Worm (Caenorhabditis elegans) whole organism, young adult: ENCODE results near the gene F55G11.10.

Experiments used
- B0019.2 ChIP-seq: fragments of 200-800 bp; sonication (Bioruptor generic); conservative IDR thresholded peaks from 2 replicates; pipeline ENCODE4 v1.3.6; 2022; ENCODE audit warnings: missing genetic modification reagents, missing genetic modification characterization, missing compliant biosample characterization
- B0035.1 ChIP-seq: sonication (generic microtip); optimal IDR thresholded peaks from 2 replicates; lab custom pipeline; 2016; ENCODE audit warnings: missing genetic modification characterization, mild to moderate bottlenecking, missing compliant biosample characterization, missing genotype, missing genetic modification reagents
- C17E4.6 ChIP-seq: fragments of 200-800 bp; sonication (Bioruptor generic); IDR thresholded peaks from 2 replicates; pipeline ENCODE4 v1.3.6; 2022; ENCODE audit warnings: missing genetic modification reagents, missing genetic modification characterization, missing compliant biosample characterization
- D2030.7 ChIP-seq: fragments of 200-800 bp; sonication (Bioruptor generic); IDR thresholded peaks from 2 replicates; pipeline ENCODE4 v1.3.6; 2022; ENCODE audit warnings: missing genetic modification reagents, missing genetic modification characterization, missing compliant biosample characterization
- F22D6.2 ChIP-seq: sonication (generic microtip); optimal IDR thresholded peaks from 2 replicates; lab custom pipeline; 2016; ENCODE audit warnings: mild to moderate bottlenecking, missing genetic modification characterization, missing compliant biosample characterization
- F37B4.10 ChIP-seq: fragments of 200-800 bp; sonication (Bioruptor generic); IDR thresholded peaks from 2 replicates; pipeline ENCODE4 v1.3.6; 2022; ENCODE audit warnings: missing genetic modification characterization, missing compliant biosample characterization
- F49E8.2 ChIP-seq: sonication (generic microtip); optimal IDR thresholded peaks from 3 replicates; lab custom pipeline; 2017; ENCODE audit warnings: missing genetic modification characterization, mild to moderate bottlenecking, missing compliant biosample characterization, antibody characterized with exemption, moderate library complexity; ENCODE audit not compliant: insufficient read depth
- K11D2.4 ChIP-seq: fragments of 200-800 bp; sonication (Bioruptor generic); IDR thresholded peaks from 2 replicates; pipeline ENCODE4 v1.3.6; 2022; ENCODE audit warnings: missing genetic modification reagents, missing genetic modification characterization, missing compliant biosample characterization
- Y53F4B.3 ChIP-seq: fragments of 200-800 bp; sonication (Bioruptor generic); IDR thresholded peaks from 2 replicates; pipeline ENCODE4 v1.3.6; 2022; ENCODE audit warnings: missing genetic modification reagents, missing genetic modification characterization, missing compliant biosample characterization
- ama-1 ChIP-seq, 3 experiments: fragments of 150-350 bp in 1 of 3; sonication (generic microtip) in 2 of 3; optimal IDR thresholded peaks; 2 replicates each; lab custom pipeline; 2014 to 2018; ENCODE audit warnings: missing biosample characterization in 2 of 3, missing genetic modification characterization in 2 of 3, missing genetic modification reagents in 2 of 3
- aptf-2 ChIP-seq: fragments of 200-800 bp; sonication (Bioruptor generic); conservative IDR thresholded peaks from 2 replicates; pipeline ENCODE4 v1.3.6; 2022; ENCODE audit warnings: missing genetic modification reagents, missing genetic modification characterization, missing compliant biosample characterization
- atf-7 ChIP-seq: sonication (generic microtip); optimal IDR thresholded peaks from 2 replicates; lab custom pipeline; 2017; ENCODE audit warnings: mild to moderate bottlenecking, missing genetic modification characterization, missing compliant biosample characterization
- ceh-58 ChIP-seq: fragments of 200-800 bp; sonication (Bioruptor generic); IDR thresholded peaks from 2 replicates; pipeline ENCODE4 v1.3.6; 2022; ENCODE audit warnings: missing genetic modification characterization, missing compliant biosample characterization
- ceh-91 ChIP-seq: fragments of 200-800 bp; sonication (Bioruptor generic); IDR thresholded peaks from 2 replicates; pipeline ENCODE4 v1.3.6; 2022; ENCODE audit warnings: missing genetic modification reagents, missing genetic modification characterization, missing compliant biosample characterization
- egrh-3 ChIP-seq: fragments of 200-800 bp; sonication (Bioruptor generic); IDR thresholded peaks from 2 replicates; pipeline ENCODE4 v1.3.6; 2022; ENCODE audit warnings: missing genetic modification reagents, missing genetic modification characterization, missing compliant biosample characterization
- him-1 ChIP-seq: sonication (generic microtip); optimal IDR thresholded peaks from 2 replicates; lab custom pipeline; 2016; ENCODE audit warnings: missing genotype, missing genetic modification reagents, missing genetic modification characterization, missing compliant biosample characterization
- hmg-1.2 ChIP-seq: fragments of 200-800 bp; sonication (Bioruptor generic); IDR thresholded peaks from 2 replicates; pipeline ENCODE4 v1.3.6; 2022; ENCODE audit warnings: missing genetic modification reagents, missing genetic modification characterization, missing compliant biosample characterization
- lag-1 ChIP-seq: fragments of 200-800 bp; sonication (Bioruptor generic); IDR thresholded peaks from 2 replicates; pipeline ENCODE4 v1.3.6; 2022; ENCODE audit warnings: missing genetic modification reagents, missing genetic modification characterization, missing compliant biosample characterization
- let-526 ChIP-seq: fragments of 200-800 bp; sonication (Bioruptor generic); IDR thresholded peaks from 2 replicates; pipeline ENCODE4 v1.3.6; 2022; ENCODE audit warnings: missing genetic modification reagents, missing genetic modification characterization, missing compliant biosample characterization
- lin-35 ChIP-seq, 3 experiments: fragments of 150-350 bp in 2 of 3; sonication (generic microtip) in 1 of 3; optimal IDR thresholded peaks; 2 replicates each; lab custom pipeline; 2014 to 2018; ENCODE audit warnings: missing biosample characterization in 3 of 3, missing genetic modification characterization in 3 of 3, missing genetic modification reagents in 3 of 3
- lin-40 ChIP-seq: sonication (generic microtip); optimal IDR thresholded peaks from 2 replicates; lab custom pipeline; 2016; ENCODE audit warnings: missing genetic modification characterization, mild to moderate bottlenecking, missing compliant biosample characterization, missing genotype, missing genetic modification reagents
- lir-1 ChIP-seq: fragments of 200-800 bp; sonication (Bioruptor generic); conservative IDR thresholded peaks from 2 replicates; pipeline ENCODE4 v1.3.6; 2022; ENCODE audit warnings: missing genetic modification reagents, missing genetic modification characterization, missing compliant biosample characterization
- lsy-27 ChIP-seq: sonication (generic microtip); optimal IDR thresholded peaks from 2 replicates; lab custom pipeline; 2017; ENCODE audit warnings: missing genetic modification characterization, mild to moderate bottlenecking, missing compliant biosample characterization, antibody characterized with exemption, missing genotype, borderline replicate concordance; ENCODE audit not compliant: insufficient read depth
- madf-6 ChIP-seq: fragments of 200-800 bp; sonication (Bioruptor generic); IDR thresholded peaks from 2 replicates; pipeline ENCODE4 v1.3.6; 2022; ENCODE audit warnings: missing genetic modification reagents, missing genetic modification characterization, missing compliant biosample characterization
- mcd-1 ChIP-seq: fragments of 200-800 bp; sonication (Bioruptor generic); IDR thresholded peaks from 2 replicates; pipeline ENCODE4 v1.3.6; 2022; ENCODE audit warnings: missing genetic modification reagents, missing genetic modification characterization, missing compliant biosample characterization
- nfyb-1 ChIP-seq: fragments of 200-800 bp; sonication (Bioruptor generic); IDR thresholded peaks from 2 replicates; pipeline ENCODE4 v1.3.6; 2022; ENCODE audit warnings: missing genetic modification reagents, missing genetic modification characterization, missing compliant biosample characterization
- nhr-120 ChIP-seq: fragments of 200-800 bp; sonication (Bioruptor generic); IDR thresholded peaks from 2 replicates; pipeline ENCODE4 v1.3.6; 2022; ENCODE audit warnings: missing genetic modification characterization, missing compliant biosample characterization
- nhr-80 ChIP-seq: sonication (generic microtip); optimal IDR thresholded peaks from 2 replicates; lab custom pipeline; 2016; ENCODE audit warnings: missing genetic modification characterization, missing compliant biosample characterization
- repo-1 ChIP-seq: sonication (generic microtip); optimal IDR thresholded peaks from 2 replicates; lab custom pipeline; 2017; ENCODE audit warnings: mild to moderate bottlenecking, missing genetic modification characterization, missing compliant biosample characterization
- sea-2 ChIP-seq: fragments of 200-800 bp; sonication (Bioruptor generic); IDR thresholded peaks from 2 replicates; pipeline ENCODE4 v1.3.6; 2022; ENCODE audit warnings: missing genetic modification characterization, missing compliant biosample characterization
- sptf-2 ChIP-seq: fragments of 200-800 bp; sonication (Bioruptor generic); optimal IDR thresholded peaks from 2 replicates; lab custom pipeline; 2018; ENCODE audit warnings: mild to moderate bottlenecking, missing genetic modification characterization, missing compliant biosample characterization
- unc-130 ChIP-seq: sonication (generic microtip); optimal IDR thresholded peaks from 2 replicates; lab custom pipeline; 2016; ENCODE audit warnings: missing genetic modification reagents, missing genetic modification characterization, missing compliant biosample characterization

Gene F55G11.10

DNA sequence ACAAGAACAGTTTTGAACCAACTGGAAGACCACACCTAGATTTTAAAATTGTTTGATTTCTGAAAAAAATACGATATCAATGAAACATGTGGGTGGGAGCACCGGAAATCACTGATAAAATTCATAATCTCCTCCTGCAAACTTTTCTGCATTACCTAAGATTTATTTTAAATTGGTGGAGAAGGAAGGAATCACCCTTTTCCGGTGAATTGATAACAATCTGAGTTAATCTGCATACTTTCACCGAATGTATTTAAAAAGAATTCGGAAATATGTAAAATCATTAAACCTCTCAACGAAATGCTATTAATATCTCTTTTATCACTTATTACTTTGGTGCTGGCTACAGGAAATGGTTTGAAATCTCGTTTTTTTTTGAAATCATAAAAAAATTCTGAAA is 5.9 kb upstream of the F55G11.10 start, which contains the start of gene dct-19 (continued):
- TF ChIP-seq nhr-120 (no peak), K11D2.4 (GFP tag; lab: Robert Waterston, UW) (no peak), nfyb-1 (GFP tag; lab: Robert Waterston, UW) (no peak)

DNA sequence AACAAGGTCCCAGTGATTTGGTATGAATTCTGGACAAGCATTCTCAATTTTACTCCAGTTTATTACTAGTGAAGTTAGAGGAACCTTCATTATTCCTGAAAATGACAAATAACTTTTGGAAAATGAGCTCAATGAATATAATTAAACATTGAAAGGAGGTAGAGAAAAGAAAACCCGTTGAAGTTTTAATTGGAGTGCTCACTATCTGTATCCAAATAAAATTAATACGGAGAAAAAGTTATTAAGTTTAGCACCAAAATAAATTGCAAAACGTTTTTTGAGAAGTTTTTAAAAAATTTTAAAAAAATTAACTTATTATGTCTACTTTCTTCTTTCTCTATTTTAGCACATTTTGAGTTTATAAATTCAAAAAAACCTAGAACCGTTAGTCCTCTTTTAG is 2.1 kb upstream of the F55G11.10 start, which contains the start of gene F55G11.1:
Gene F55G11.1, minus strand, starts transcription at position 101 of the 400 bp plus-strand sequence.
- no peak for TF ChIP-seq D2030.7 (GFP tag; lab: Robert Waterston, UW)
- TF ChIP-seq lsy-27 (tag; lab: Kevin White, UChicago) = no peak
- no peak for TF ChIP-seq C17E4.6 (GFP tag; lab: Robert Waterston, UW)
- TF ChIP-seq sptf-2 (GFP tag; lab: Kevin White, UChicago) = no peak
- TF ChIP-seq egrh-3 (GFP tag; lab: Robert Waterston, UW) = no peak
- no peak for TF ChIP-seq mcd-1 (GFP tag; lab: Robert Waterston, UW)
- TF ChIP-seq lin-35 (GFP tag; optimal IDR thresholded peaks at IDR 0.05; lab: Kevin White, UChicago) = no peak
- no peak for TF ChIP-seq F49E8.2 (tag; lab: Kevin White, UChicago)
- TF ChIP-seq B0035.1 (tag; lab: Kevin White, UChicago) = no peak
- TF ChIP-seq F22D6.2 (tag; lab: Kevin White, UChicago) = no peak
- TF ChIP-seq unc-130 (GFP tag; lab: Kevin White, UChicago) = no peak
- no peak for TF ChIP-seq ama-1 (optimal IDR thresholded peaks at IDR 0.05; lab: Kevin White, UChicago)
- no peak for TF ChIP-seq ama-1 (GFP tag; optimal IDR thresholded peaks at IDR 0.05; lab: Kevin White, UChicago)
- no peak for TF ChIP-seq F37B4.10 (GFP tag; lab: Robert Waterston, UW)
- no peak for TF ChIP-seq B0019.2 (GFP tag; lab: Robert Waterston, UW)
- TF ChIP-seq lag-1 (GFP tag; lab: Robert Waterston, UW) = no peak
- no peak for TF ChIP-seq madf-6
- no peak for TF ChIP-seq repo-1 (tag; lab: Kevin White, UChicago)

ce11 chrIV:12957730-12958129 is 9.2 kb downstream of the F55G11.10 start, which contains the start of gene F55G11.6:
Gene F55G11.6 (plus strand): TSS chrIV:12958030.
- no peak for TF ChIP-seq egrh-3 (GFP tag; lab: Robert Waterston, UW)
- TF ChIP-seq ceh-58 (GFP tag; lab: Robert Waterston, UW) = no peak
- no peak for TF ChIP-seq ceh-91 (GFP tag; lab: Robert Waterston, UW)
- no peak for TF ChIP-seq madf-6

DNA sequence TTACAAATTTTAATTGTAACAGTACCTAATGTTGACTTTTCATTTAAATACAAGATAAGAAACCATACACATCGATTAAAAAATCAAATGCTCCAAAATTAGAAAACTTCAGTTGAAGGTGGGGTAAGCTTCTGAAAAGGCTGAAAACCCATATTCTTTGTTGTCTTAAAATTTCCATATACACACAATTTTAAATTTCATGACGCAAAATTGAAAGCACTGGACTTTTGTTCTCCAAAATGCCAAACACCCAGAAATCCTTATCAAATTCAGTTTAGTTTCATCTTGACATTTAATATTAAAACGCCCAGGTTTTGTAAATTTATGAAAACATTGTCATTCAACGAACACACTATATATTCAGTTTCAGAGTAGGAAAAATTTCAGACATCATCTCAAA is 11.6 kb downstream of the F55G11.10 start, which contains the start of gene F55G11.7:
Gene F55G11.7, plus strand, starts transcription at position 301 of the 400 bp plus-strand sequence.
- TF ChIP-seq hmg-1.2 (GFP tag; lab: Robert Waterston, UW) = no peak
- no peak for TF ChIP-seq aptf-2 (GFP tag; lab: Robert Waterston, UW)
- no peak for TF ChIP-seq him-1 (tag; lab: Kevin White, UChicago)
- no peak for TF ChIP-seq lin-40
- no peak for TF ChIP-seq atf-7 (tag; lab: Kevin White, UChicago)

DNA sequence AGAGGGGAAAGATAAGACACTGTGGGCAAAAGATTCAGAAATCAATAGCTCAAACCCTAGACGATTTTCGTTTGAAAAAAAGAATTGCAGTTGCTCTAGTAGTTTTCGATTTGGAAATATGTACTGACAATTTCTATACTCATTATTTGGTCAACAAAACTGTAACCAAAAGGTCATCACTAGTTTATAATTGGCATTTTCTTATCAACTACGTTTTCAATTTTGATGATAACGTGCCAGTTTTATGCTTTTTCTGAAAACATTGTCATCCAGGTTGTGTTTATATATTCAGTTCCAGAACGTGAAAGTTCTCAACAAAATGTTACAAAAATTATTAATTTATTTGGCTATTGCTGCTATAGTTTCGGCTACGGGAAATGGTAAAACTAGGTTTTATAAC is 14.0 kb downstream of the F55G11.10 start, which contains the start of gene F55G11.8:
Gene F55G11.8, plus strand, starts transcription at position 245 of the 400 bp plus-strand sequence.
- TF ChIP-seq nhr-80 (tag; lab: Kevin White, UChicago) = peak; percentile 34
- TF ChIP-seq Y53F4B.3 (GFP tag; lab: Robert Waterston, UW) = no peak

DNA sequence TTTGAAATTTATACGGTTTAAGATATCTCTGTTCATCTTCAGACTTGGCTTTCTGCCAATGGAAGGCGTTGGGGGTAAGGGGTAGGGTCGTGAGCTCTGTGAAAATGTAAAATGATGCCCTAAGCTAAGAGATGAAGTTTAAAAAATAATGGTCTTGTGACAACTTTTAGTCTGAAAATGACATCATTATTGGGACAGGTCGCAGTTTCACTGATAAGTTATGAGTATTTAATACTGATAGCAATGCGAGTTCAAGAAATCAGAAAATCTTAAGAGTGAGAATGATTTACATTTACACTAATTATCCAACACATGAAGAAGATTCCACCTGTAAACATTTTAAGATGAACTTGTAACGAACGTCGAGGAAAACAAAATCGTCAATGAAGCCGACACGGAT is 16.1 kb downstream of the F55G11.10 start:
- TF ChIP-seq let-526 (no peak), nhr-80 (tag; lab: Kevin White, UChicago) (peak; percentile 5), sea-2 (GFP tag; lab: Robert Waterston, UW) (no peak), lir-1 (no peak)
